Fruit fly (Drosophila melanogaster) whole organism, wandering third instar larva: ENCODE measurements around the gene CG42249.

Experiments used
- Abd-B ChIP-seq: fragments of >200 bp; optimal IDR thresholded peaks from 2 replicates; lab custom pipeline; 2017; ENCODE audit warnings: missing biosample characterization, missing genetic modification characterization
- CG9705 ChIP-seq: fragments of 200-800 bp; sonication (Bioruptor generic); optimal IDR thresholded peaks from 2 replicates; lab custom pipeline; 2018; ENCODE audit warnings: missing biosample characterization, mild to moderate bottlenecking, missing genetic modification characterization
- CrebA ChIP-seq: fragments of 200-800 bp; sonication (Bioruptor generic); optimal IDR thresholded peaks from 2 replicates; lab custom pipeline; 2016; ENCODE audit warnings: missing biosample characterization, mild to moderate bottlenecking, missing genetic modification characterization, borderline replicate concordance
- Myc ChIP-seq: fragments of >200 bp; optimal IDR thresholded peaks from 2 replicates; lab custom pipeline; 2017
- br ChIP-seq: fragments of 200-800 bp; sonication (Bioruptor generic); optimal IDR thresholded peaks from 2 replicates; lab custom pipeline; 2016; ENCODE audit warnings: missing biosample characterization, missing genetic modification characterization
- foxo ChIP-seq, 2 experiments: fragments of 200-800 bp; sonication (Bioruptor generic); optimal IDR thresholded peaks; 2 replicates in 1 of 2; 3 replicates in 1 of 2; lab custom pipeline; 2016 to 2017; ENCODE audit warnings: missing biosample characterization in 2 of 2, missing genetic modification characterization in 2 of 2
- fru ChIP-seq: fragments of 200-800 bp; sonication (Bioruptor generic); optimal IDR thresholded peaks from 3 replicates; lab custom pipeline; 2016; ENCODE audit warnings: missing biosample characterization, mild to moderate bottlenecking, missing genetic modification characterization
- h ChIP-seq: fragments of 200-800 bp; sonication (Bioruptor generic); optimal IDR thresholded peaks from 3 replicates; lab custom pipeline; 2016; ENCODE audit warnings: missing biosample characterization, mild to moderate bottlenecking, missing genetic modification characterization
- jim ChIP-seq: fragments of 175-275, 200-325 bp; sonication (Bioruptor generic); optimal IDR thresholded peaks from 2 replicates; lab custom pipeline; 2016; ENCODE audit warnings: missing biosample characterization, mild to moderate bottlenecking, missing genetic modification characterization
- psq ChIP-seq: fragments of 200-800 bp; sonication (Bioruptor generic); optimal IDR thresholded peaks from 3 replicates; lab custom pipeline; 2017; ENCODE audit warnings: missing biosample characterization, mild to moderate bottlenecking, missing genetic modification characterization, moderate library complexity
- sv ChIP-seq: fragments of 200-800 bp; sonication (Bioruptor generic); optimal IDR thresholded peaks from 3 replicates; lab custom pipeline; 2016; ENCODE audit warnings: missing biosample characterization, missing genetic modification characterization
- woc ChIP-seq: sonication (Bioruptor generic); optimal IDR thresholded peaks from 2 replicates; lab custom pipeline; 2016; ENCODE audit warnings: missing biosample characterization, mild to moderate bottlenecking, missing genetic modification characterization

dm6 chrX:11087384-11087783 is 8.7 kb upstream of the CG42249 start:
- no peak for TF ChIP-seq br (GFP tag; lab: Kevin White, UChicago)
- no peak for TF ChIP-seq sv (GFP tag; lab: Kevin White, UChicago)
- TF ChIP-seq CrebA (GFP tag; lab: Kevin White, UChicago): no peak
- no peak for TF ChIP-seq foxo (GFP tag; optimal IDR thresholded peaks at IDR 0.05; lab: Kevin White, UChicago)
- no peak for TF ChIP-seq h
- no peak for TF ChIP-seq CG9705 (GFP tag; lab: Kevin White, UChicago)
- no peak for TF ChIP-seq woc
- TF ChIP-seq psq (GFP tag; lab: Kevin White, UChicago): no peak
- no peak for TF ChIP-seq Myc (lab: Kevin White, UChicago)
- TF ChIP-seq fru (GFP tag; lab: Kevin White, UChicago): no peak
- TF ChIP-seq jim (GFP tag; lab: Kevin White, UChicago): no peak
- no peak for TF ChIP-seq Abd-B (GFP tag; lab: Kevin White, UChicago)
